Fruit fly (Drosophila melanogaster) whole organism: Measurements from ENCODE around the gene sob.

Experiments
- CG8478 ChIP-seq: fragments of >200 bp; optimal IDR thresholded peaks from 2 replicates; lab custom pipeline; 2018; ENCODE audit warnings: inconsistent platforms
- Dll ChIP-seq: fragments of >200 bp; optimal IDR thresholded peaks from 2 replicates; lab custom pipeline; 2017
- EcR ChIP-seq, 2 experiments: fragments of >200 bp; optimal IDR thresholded peaks; 2 replicates each; lab custom pipeline; 2017; ENCODE audit warnings: missing biosample characterization in 2 of 2, missing genetic modification characterization in 2 of 2, missing genetic modification reagents in 2 of 2
- psq ChIP-seq: fragments of >200 bp; optimal IDR thresholded peaks from 2 replicates; lab custom pipeline; 2017
- usp ChIP-seq: fragments of >200 bp; optimal IDR thresholded peaks from 2 replicates; lab custom pipeline; 2017; ENCODE audit warnings: missing biosample characterization, missing genetic modification characterization, mixed read lengths

dm6 chr2L:3573172-3573755 is 7.3 kb downstream of the sob start:
- no peak for TF ChIP-seq psq (lab: Kevin White, UChicago)
- no peak for TF ChIP-seq Dll (lab: Kevin White, UChicago)
- no peak for TF ChIP-seq EcR (GFP tag; optimal IDR thresholded peaks at IDR 0.05; lab: Kevin White, UChicago)
- TF ChIP-seq CG8478 (lab: Kevin White, UChicago) = no peak
- no peak for TF ChIP-seq usp
